Worm (Caenorhabditis elegans) whole organism, late embryonic: ENCODE measurements around the gene F23H11.2.

Experiments
- C08G9.2 ChIP-seq: sonication (generic microtip); optimal IDR thresholded peaks from 2 replicates; lab custom pipeline; 2016; ENCODE audit warnings: mild to moderate bottlenecking, missing genetic modification characterization, moderate library complexity, missing compliant biosample characterization
- K09A11.1 ChIP-seq: sonication (generic microtip); optimal IDR thresholded peaks from 2 replicates; lab custom pipeline; 2017; ENCODE audit warnings: antibody characterized with exemption, mild to moderate bottlenecking, missing genetic modification characterization, missing compliant biosample characterization; ENCODE audit not compliant: insufficient read depth
- T23F11.4 ChIP-seq: fragments of 200-800 bp; sonication (Bioruptor generic); optimal IDR thresholded peaks from 2 replicates; lab custom pipeline; 2018; ENCODE audit warnings: mild to moderate bottlenecking, missing genetic modification characterization, missing compliant biosample characterization
- Y22D7AL.16 ChIP-seq: sonication (generic microtip); optimal IDR thresholded peaks from 2 replicates; lab custom pipeline; 2016; ENCODE audit warnings: missing genetic modification characterization, missing compliant biosample characterization
- ahr-1 ChIP-seq: sonication (generic microtip); optimal IDR thresholded peaks from 2 replicates; lab custom pipeline; 2016; ENCODE audit warnings: missing genetic modification characterization, missing compliant biosample characterization
- ama-1 ChIP-seq: fragments of 150-350 bp; optimal IDR thresholded peaks from 2 replicates; lab custom pipeline; 2014
- ceh-19 ChIP-seq: fragments of 200-800 bp; sonication (Bioruptor generic); optimal IDR thresholded peaks from 2 replicates; lab custom pipeline; 2018; ENCODE audit warnings: mild to moderate bottlenecking, missing genetic modification characterization, missing compliant biosample characterization
- ceh-2 ChIP-seq: sonication (generic microtip); optimal IDR thresholded peaks from 2 replicates; lab custom pipeline; 2016; ENCODE audit warnings: missing genotype, missing genetic modification characterization, missing compliant biosample characterization
- ceh-22 ChIP-seq: sonication (generic microtip); optimal IDR thresholded peaks from 2 replicates; lab custom pipeline; 2017; ENCODE audit warnings: missing biosample characterization, missing genetic modification characterization
- ceh-30 ChIP-seq: fragments of 150-350 bp; optimal IDR thresholded peaks from 2 replicates; lab custom pipeline; 2014; ENCODE audit warnings: missing biosample characterization, missing genetic modification characterization
- ceh-31 ChIP-seq: sonication (generic microtip); optimal IDR thresholded peaks from 2 replicates; lab custom pipeline; 2016; ENCODE audit warnings: missing genetic modification characterization, missing compliant biosample characterization
- ceh-34 ChIP-seq: sonication (generic microtip); optimal IDR thresholded peaks from 2 replicates; lab custom pipeline; 2016; ENCODE audit warnings: mild to moderate bottlenecking, missing genetic modification characterization, missing compliant biosample characterization
- ceh-45 ChIP-seq: fragments of 200-800 bp; sonication (Bioruptor generic); IDR thresholded peaks from 2 replicates; pipeline ENCODE4 v1.3.6; 2022; ENCODE audit warnings: missing genetic modification reagents, missing genetic modification characterization, missing compliant biosample characterization
- ceh-9 ChIP-seq: sonication (generic microtip); optimal IDR thresholded peaks from 2 replicates; lab custom pipeline; 2016; ENCODE audit warnings: mild to moderate bottlenecking, missing genetic modification characterization, inconsistent platforms, missing compliant biosample characterization
- che-1 ChIP-seq: sonication (generic microtip); optimal IDR thresholded peaks from 2 replicates; lab custom pipeline; 2016; ENCODE audit warnings: mild to moderate bottlenecking, missing genetic modification characterization, missing compliant biosample characterization
- dve-1 ChIP-seq: sonication (generic microtip); optimal IDR thresholded peaks from 2 replicates; lab custom pipeline; 2017; ENCODE audit warnings: antibody characterized with exemption, mild to moderate bottlenecking, missing genetic modification characterization, missing compliant biosample characterization
- elt-2 ChIP-seq: sonication (generic microtip); optimal IDR thresholded peaks from 2 replicates; lab custom pipeline; 2016; ENCODE audit warnings: missing genetic modification reagents, missing genetic modification characterization, missing compliant biosample characterization
- elt-4 ChIP-seq: sonication (generic microtip); optimal IDR thresholded peaks from 2 replicates; lab custom pipeline; 2016; ENCODE audit warnings: missing genetic modification characterization, missing compliant biosample characterization
- ets-4 ChIP-seq: sonication (generic microtip); optimal IDR thresholded peaks from 2 replicates; lab custom pipeline; 2016; ENCODE audit warnings: missing genetic modification characterization, missing compliant biosample characterization
- eyg-1 ChIP-seq: sonication (generic microtip); optimal IDR thresholded peaks from 2 replicates; lab custom pipeline; 2016; ENCODE audit warnings: missing genotype, missing genetic modification characterization, missing compliant biosample characterization
- fax-1 ChIP-seq: sonication (generic microtip); optimal IDR thresholded peaks from 2 replicates; lab custom pipeline; 2016; ENCODE audit warnings: missing genotype, missing genetic modification characterization, missing compliant biosample characterization
- gmeb-2 ChIP-seq: sonication (generic microtip); optimal IDR thresholded peaks from 2 replicates; lab custom pipeline; 2016; ENCODE audit warnings: missing genetic modification characterization, inconsistent platforms, missing compliant biosample characterization
- hlh-13 ChIP-seq: fragments of 200-800 bp; sonication (Bioruptor generic); optimal IDR thresholded peaks from 2 replicates; lab custom pipeline; 2018; ENCODE audit warnings: mild to moderate bottlenecking, missing genetic modification characterization, missing compliant biosample characterization
- hlh-15 ChIP-seq: sonication (generic microtip); optimal IDR thresholded peaks from 2 replicates; lab custom pipeline; 2016; ENCODE audit warnings: missing genetic modification characterization, missing compliant biosample characterization
- mec-3 ChIP-seq: sonication (generic microtip); optimal IDR thresholded peaks from 2 replicates; lab custom pipeline; 2016; ENCODE audit warnings: borderline replicate concordance, missing genetic modification characterization, missing compliant biosample characterization
- nfya-1 ChIP-seq: sonication (generic microtip); optimal IDR thresholded peaks from 2 replicates; lab custom pipeline; 2017; ENCODE audit warnings: missing genetic modification characterization, mild to moderate bottlenecking, missing compliant biosample characterization, antibody characterized with exemption, moderate library complexity
- nhr-232 ChIP-seq: sonication (generic microtip); optimal IDR thresholded peaks from 2 replicates; lab custom pipeline; 2016; ENCODE audit warnings: missing genetic modification characterization, missing compliant biosample characterization
- npax-4 ChIP-seq: sonication (generic microtip); optimal IDR thresholded peaks from 2 replicates; lab custom pipeline; 2016; ENCODE audit warnings: missing genetic modification characterization, missing compliant biosample characterization
- pha-4 ChIP-seq: fragments of 150-350 bp; optimal IDR thresholded peaks from 2 replicates; lab custom pipeline; 2018; ENCODE audit warnings: missing biosample characterization, missing genetic modification reagents, missing genetic modification characterization
- pqm-1 ChIP-seq: sonication (generic microtip); optimal IDR thresholded peaks from 2 replicates; lab custom pipeline; 2016; ENCODE audit warnings: missing genetic modification characterization, missing compliant biosample characterization
- ref-2 ChIP-seq: sonication (generic microtip); optimal IDR thresholded peaks from 2 replicates; lab custom pipeline; 2016; ENCODE audit warnings: missing genetic modification characterization, missing compliant biosample characterization
- sox-2 ChIP-seq: fragments of 200-800 bp; sonication (Bioruptor generic); IDR thresholded peaks from 2 replicates; pipeline ENCODE4 v1.3.6; 2022; ENCODE audit warnings: missing genetic modification reagents, missing genetic modification characterization, missing compliant biosample characterization
- syd-9 ChIP-seq: sonication (generic microtip); optimal IDR thresholded peaks from 2 replicates; lab custom pipeline; 2016; ENCODE audit warnings: mild to moderate bottlenecking, missing genetic modification characterization, moderate library complexity, missing compliant biosample characterization
- tbx-2 ChIP-seq: sonication (generic microtip); optimal IDR thresholded peaks from 2 replicates; lab custom pipeline; 2016; ENCODE audit warnings: missing genetic modification characterization, missing compliant biosample characterization
- tbx-7 ChIP-seq: sonication (generic microtip); optimal IDR thresholded peaks from 2 replicates; lab custom pipeline; 2016; ENCODE audit warnings: missing genotype, missing genetic modification characterization, missing compliant biosample characterization
- ttx-3 ChIP-seq: sonication (generic microtip); optimal IDR thresholded peaks from 2 replicates; lab custom pipeline; 2016; ENCODE audit warnings: missing genetic modification reagents, missing genetic modification characterization, missing compliant biosample characterization
- unc-86 ChIP-seq: sonication (generic microtip); optimal IDR thresholded peaks from 2 replicates; lab custom pipeline; 2016; ENCODE audit warnings: missing genetic modification characterization, missing compliant biosample characterization
- ztf-16 ChIP-seq: sonication (generic microtip); optimal IDR thresholded peaks from 2 replicates; lab custom pipeline; 2017; ENCODE audit warnings: missing genetic modification characterization, missing compliant biosample characterization

F23H11.2 gene

ce11 chrIII:895525-895924 lies at the start of gene F23H11.2, which contains the start of gene ztf-18:
Gene F23H11.2, plus strand, starts transcription at chrIII:895747.
Gene ztf-18, minus strand, starts transcription at chrIII:895712.
- no peak for TF ChIP-seq pha-4 (tag; lab: Kevin White, UChicago)
- no peak for TF ChIP-seq ceh-45
- TF ChIP-seq tbx-7, result no peak
- TF ChIP-seq ceh-31 (tag; lab: Kevin White, UChicago), result no peak

ce11 chrIII:852296-852695 lies 43.3 kb upstream of the F23H11.2 start, which contains the start of gene moma-1:
Gene moma-1, minus strand, starts transcription at chrIII:852396.
- TF ChIP-seq Y22D7AL.16 (tag; lab: Kevin White, UChicago), result no peak
- TF ChIP-seq ref-2 (tag; lab: Kevin White, UChicago), result no peak
- TF ChIP-seq ceh-19 (GFP tag; lab: Kevin White, UChicago), result no peak
- TF ChIP-seq pha-4 (tag; lab: Kevin White, UChicago), result no peak
- TF ChIP-seq tbx-2 (tag; lab: Kevin White, UChicago), result no peak
- no peak for TF ChIP-seq pqm-1 (tag; lab: Kevin White, UChicago)
- no peak for TF ChIP-seq elt-2 (tag; lab: Kevin White, UChicago)
- no peak for TF ChIP-seq hlh-15 (tag; lab: Kevin White, UChicago)
- no peak for TF ChIP-seq mec-3 (tag; lab: Kevin White, UChicago)
- TF ChIP-seq gmeb-2 (tag; lab: Kevin White, UChicago), result no peak
- TF ChIP-seq K09A11.1 (tag; lab: Kevin White, UChicago), result no peak
- no peak for TF ChIP-seq hlh-13 (GFP tag; lab: Kevin White, UChicago)
- no peak for TF ChIP-seq dve-1 (tag; lab: Kevin White, UChicago)
- no peak for TF ChIP-seq ceh-34
- no peak for TF ChIP-seq syd-9 (tag; lab: Kevin White, UChicago)
- TF ChIP-seq unc-86 (tag; lab: Kevin White, UChicago), result no peak
- TF ChIP-seq ahr-1 (tag; lab: Kevin White, UChicago), result no peak

- no peak for TF ChIP-seq ceh-2 (tag; lab: Kevin White, UChicago)
- TF ChIP-seq sox-2, result no peak
- no peak for TF ChIP-seq ceh-30
- peak; percentile 8 for TF ChIP-seq C08G9.2
- TF ChIP-seq elt-4 (tag; lab: Kevin White, UChicago), result peak; percentile 66
Observed at ce11 chrIII:853414-853813, 42.1 kb upstream of the F23H11.2 start.

- no peak for TF ChIP-seq ets-4
- no peak for TF ChIP-seq eyg-1 (tag; lab: Kevin White, UChicago)
- no peak for TF ChIP-seq nfya-1
- TF ChIP-seq fax-1 (tag; lab: Kevin White, UChicago), result no peak
- no peak for TF ChIP-seq ttx-3 (tag; lab: Kevin White, UChicago)
- TF ChIP-seq che-1, result no peak
- no peak for TF ChIP-seq pha-4 (tag; lab: Kevin White, UChicago)
- no peak for TF ChIP-seq ceh-22
- no peak for TF ChIP-seq ama-1
- no peak for TF ChIP-seq ceh-9 (tag; lab: Kevin White, UChicago)
- no peak for TF ChIP-seq nhr-232 (tag; lab: Kevin White, UChicago)
- TF ChIP-seq ceh-30, result no peak
Observed at ce11 chrIII:853859-854359, 41.6 kb upstream of the F23H11.2 start, which contains the start of the genes rnp-5 and tag-51. Gene rnp-5, minus strand, starts transcription at chrIII:853909. Gene tag-51, plus strand, starts transcription at chrIII:854221.

ce11 chrIII:856260-856659 lies 39.3 kb upstream of the F23H11.2 start, which contains the start of gene K02F3.12:
Gene K02F3.12, plus strand, starts transcription at chrIII:856560.
- TF ChIP-seq ztf-16 (tag; lab: Kevin White, UChicago) (no peak), ceh-19 (GFP tag; lab: Kevin White, UChicago) (no peak), syd-9 (tag; lab: Kevin White, UChicago) (no peak), T23F11.4 (no peak), hlh-13 (GFP tag; lab: Kevin White, UChicago) (no peak), mec-3 (tag; lab: Kevin White, UChicago) (no peak), pqm-1 (tag; lab: Kevin White, UChicago) (no peak), npax-4 (tag; lab: Kevin White, UChicago) (no peak)
